Fruit fly (Drosophila melanogaster): ENCODE measurements around the gene Rbp6.
A peak's percentile ranks its signal among the peaks of the same experiment; 100 is the strongest.

The Rbp6 gene

DNA sequence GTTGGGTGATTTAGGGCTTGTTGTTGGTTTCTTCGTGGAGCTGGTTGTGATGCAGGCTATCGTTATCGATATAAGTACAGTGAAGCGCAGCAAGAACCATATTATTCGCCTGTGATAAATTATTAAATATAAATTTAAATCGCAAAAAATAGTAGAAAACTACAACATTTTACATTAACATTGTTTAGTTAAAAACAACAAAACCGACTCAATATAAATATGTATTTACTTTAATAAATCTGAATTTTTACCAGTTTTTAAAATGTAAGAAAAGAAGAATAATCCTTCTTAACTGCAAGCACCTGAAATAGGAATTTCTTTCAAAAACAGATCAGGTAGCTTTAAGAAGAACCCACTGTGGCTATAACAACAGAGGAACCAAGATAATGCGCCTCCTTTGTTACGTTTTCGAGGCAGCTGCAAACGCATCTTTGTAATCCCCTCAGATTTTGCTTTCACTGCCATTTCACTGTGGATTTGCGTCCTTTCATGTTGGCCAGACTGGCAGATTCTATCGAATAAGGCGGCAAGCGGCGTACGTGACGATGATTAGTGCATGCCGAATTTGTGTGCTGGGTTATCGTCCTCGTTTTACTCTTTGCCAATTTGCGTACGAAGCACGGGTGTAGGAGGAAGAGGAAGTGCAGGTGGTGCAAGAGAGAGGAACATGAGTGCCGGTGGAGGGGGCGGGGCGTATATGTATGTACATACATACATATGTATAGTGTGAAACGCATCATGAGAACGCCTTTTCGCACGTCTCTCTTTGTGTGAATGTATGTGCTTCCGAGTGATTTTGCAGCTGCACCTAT is 227.3 kb downstream of the Rbp6 start:
- TF ChIP-seq CrebA (GFP tag; optimal IDR thresholded peaks at IDR 0.05; ENCODE audit: borderline replicate concordance) (no peak), jim (GFP tag; optimal IDR thresholded peaks at IDR 0.05) (no peak), psq (GFP tag; optimal IDR thresholded peaks at IDR 0.05) (peak; percentile 13), CG9705 (GFP tag; optimal IDR thresholded peaks at IDR 0.05) (no peak), Hr83 (GFP tag; optimal IDR thresholded peaks at IDR 0.05; ENCODE audit: poor library complexity, severe bottlenecking) (no peak), Dfd (GFP tag; optimal IDR thresholded peaks at IDR 0.05) (no peak), CG32264 (GFP tag; optimal IDR thresholded peaks at IDR 0.05) (no peak), Dif (GFP tag; optimal IDR thresholded peaks at IDR 0.05; ENCODE audit: partially characterized antibody) (peak; percentile 43), sv (GFP tag; optimal IDR thresholded peaks at IDR 0.05) (no peak), usp (GFP tag; optimal IDR thresholded peaks at IDR 0.05) (no peak), HLH106 (tag; optimal IDR thresholded peaks at IDR 0.05) (peak; percentile 20), ey (GFP tag; optimal IDR thresholded peaks at IDR 0.05) (peak; percentile 1), fru (GFP tag; optimal IDR thresholded peaks at IDR 0.05) (no peak), Abd-B (GFP tag; optimal IDR thresholded peaks at IDR 0.05) (no peak), brk (GFP tag; optimal IDR thresholded peaks at IDR 0.05) (peak; percentile 20), Myc (optimal IDR thresholded peaks at IDR 0.05) (no peak), lola (GFP tag; optimal IDR thresholded peaks at IDR 0.05) (no peak), Hnf4 (GFP tag; optimal IDR thresholded peaks at IDR 0.05) (peak; percentile 4), h (GFP tag; optimal IDR thresholded peaks at IDR 0.05) (no peak), OdsH (GFP tag; optimal IDR thresholded peaks at IDR 0.05) (no peak), dmrt93B (GFP tag; optimal IDR thresholded peaks at IDR 0.05) (no peak), Sp1 (GFP tag; optimal IDR thresholded peaks at IDR 0.05) (peak; percentile 4), Rel (GFP tag; optimal IDR thresholded peaks at IDR 0.05) (no peak), Rel (tag; optimal IDR thresholded peaks at IDR 0.05) (peak; percentile 17), N (GFP tag; optimal IDR thresholded peaks at IDR 0.05) (no peak), Hr78 (GFP tag; optimal IDR thresholded peaks at IDR 0.05) (no peak), pan (optimal IDR thresholded peaks at IDR 0.05) (no peak), Vsx2 (GFP tag; optimal IDR thresholded peaks at IDR 0.05; ENCODE audit: partially characterized antibody) (no peak), tai (GFP tag; optimal IDR thresholded peaks at IDR 0.05) (no peak), dl (GFP tag; optimal IDR thresholded peaks at IDR 0.05; ENCODE audit: insufficient read depth in 1 of 2, partially characterized antibody in 2 of 2) (peak in 1 of 2 experiments; percentile 26), Jra (GFP tag; optimal IDR thresholded peaks at IDR 0.05) (no peak), sage (GFP tag; optimal IDR thresholded peaks at IDR 0.05) (no peak), GATAd (GFP tag; optimal IDR thresholded peaks at IDR 0.05) (no peak), Mio (GFP tag; optimal IDR thresholded peaks at IDR 0.05) (no peak), br (GFP tag; optimal IDR thresholded peaks at IDR 0.05) (no peak), rgr (GFP tag; optimal IDR thresholded peaks at IDR 0.05) (peak; percentile 32), dsf (GFP tag; optimal IDR thresholded peaks at IDR 0.05; ENCODE audit: borderline replicate concordance) (no peak), woc (GFP tag; optimal IDR thresholded peaks at IDR 0.05) (peak; percentile 57), foxo (GFP tag; optimal IDR thresholded peaks at IDR 0.05) (peak in 1 of 2 experiments; percentile 52)

DNA sequence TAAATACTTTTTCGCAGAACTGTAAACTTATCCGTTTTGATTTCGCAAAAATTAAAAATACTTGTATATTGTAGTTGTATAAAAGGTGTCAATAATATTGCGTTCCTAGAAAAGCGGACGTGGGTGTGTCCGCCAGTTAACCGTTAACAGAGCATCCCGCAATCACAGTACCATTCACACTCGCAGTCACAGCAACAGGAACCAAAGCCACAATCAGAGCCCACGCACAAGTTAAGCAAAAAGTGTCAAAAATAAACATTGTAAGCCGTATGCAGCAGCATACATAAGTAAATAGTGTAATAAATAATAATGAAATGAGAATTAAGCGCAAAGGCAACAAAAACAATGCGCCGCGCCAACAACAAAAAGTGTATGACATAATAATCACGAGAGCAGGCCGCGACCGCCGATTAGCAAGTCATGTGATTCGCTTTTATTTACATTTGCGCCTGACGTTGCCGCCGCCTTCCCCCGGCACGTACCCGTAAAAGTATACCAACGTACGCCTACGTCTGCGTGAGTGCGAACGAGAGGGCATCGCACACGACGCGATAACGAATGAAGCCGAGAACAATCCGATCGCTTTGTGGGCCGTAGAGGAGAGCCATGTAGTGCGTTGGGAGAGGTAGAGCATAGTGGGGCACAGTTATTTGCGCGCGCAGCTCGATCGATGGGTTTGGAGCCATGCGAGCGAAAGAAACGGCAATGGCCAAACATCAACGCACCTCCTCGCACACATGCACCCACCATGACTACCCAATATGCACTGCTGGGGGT is 228.1 kb downstream of the Rbp6 start:
- TF ChIP-seq CG9705 (GFP tag; optimal IDR thresholded peaks at IDR 0.05): no peak
- TF ChIP-seq CG32264 (GFP tag; optimal IDR thresholded peaks at IDR 0.05): no peak
- TF ChIP-seq Jra (GFP tag; optimal IDR thresholded peaks at IDR 0.05): peak; percentile 39
- no peak for TF ChIP-seq CrebA (GFP tag; optimal IDR thresholded peaks at IDR 0.05; ENCODE audit: borderline replicate concordance)
- TF ChIP-seq Dif (GFP tag; optimal IDR thresholded peaks at IDR 0.05; ENCODE audit: partially characterized antibody): peak; percentile 81
- TF ChIP-seq jim (GFP tag; optimal IDR thresholded peaks at IDR 0.05): no peak
- TF ChIP-seq Hr83 (GFP tag; optimal IDR thresholded peaks at IDR 0.05; ENCODE audit: poor library complexity, severe bottlenecking): peak; percentile 95
- TF ChIP-seq Mio (GFP tag; optimal IDR thresholded peaks at IDR 0.05): no peak
- TF ChIP-seq rgr (GFP tag; optimal IDR thresholded peaks at IDR 0.05): no peak
- TF ChIP-seq dsf (GFP tag; optimal IDR thresholded peaks at IDR 0.05; ENCODE audit: borderline replicate concordance): no peak
- TF ChIP-seq GATAd (GFP tag; optimal IDR thresholded peaks at IDR 0.05): no peak
- TF ChIP-seq dmrt93B (GFP tag; optimal IDR thresholded peaks at IDR 0.05): no peak
- TF ChIP-seq Hnf4 (GFP tag; optimal IDR thresholded peaks at IDR 0.05): peak; percentile 50
- no peak for TF ChIP-seq pan (optimal IDR thresholded peaks at IDR 0.05)
- no peak for TF ChIP-seq Rel (GFP tag; optimal IDR thresholded peaks at IDR 0.05)
- peak; percentile 89 for TF ChIP-seq Rel (tag; optimal IDR thresholded peaks at IDR 0.05)
- no peak for TF ChIP-seq HLH106 (tag; optimal IDR thresholded peaks at IDR 0.05)
- peak; percentile 28 for TF ChIP-seq OdsH (GFP tag; optimal IDR thresholded peaks at IDR 0.05)
- TF ChIP-seq foxo (GFP tag; optimal IDR thresholded peaks at IDR 0.05): peak in 1 of 2 experiments; percentile 10
- peak; percentile 73 for TF ChIP-seq woc (GFP tag; optimal IDR thresholded peaks at IDR 0.05)
- TF ChIP-seq lola (GFP tag; optimal IDR thresholded peaks at IDR 0.05): no peak
- no peak for TF ChIP-seq sage (GFP tag; optimal IDR thresholded peaks at IDR 0.05)
- TF ChIP-seq Abd-B (GFP tag; optimal IDR thresholded peaks at IDR 0.05): no peak
- TF ChIP-seq br (GFP tag; optimal IDR thresholded peaks at IDR 0.05): peak; percentile 70
- no peak for TF ChIP-seq tai (GFP tag; optimal IDR thresholded peaks at IDR 0.05)
- no peak for TF ChIP-seq Myc (optimal IDR thresholded peaks at IDR 0.05)
- TF ChIP-seq N (GFP tag; optimal IDR thresholded peaks at IDR 0.05): no peak
- TF ChIP-seq Dfd (GFP tag; optimal IDR thresholded peaks at IDR 0.05): no peak
- TF ChIP-seq ey (GFP tag; optimal IDR thresholded peaks at IDR 0.05): peak; percentile 26
- peak; percentile 36 for TF ChIP-seq fru (GFP tag; optimal IDR thresholded peaks at IDR 0.05)
- TF ChIP-seq usp (GFP tag; optimal IDR thresholded peaks at IDR 0.05): no peak
- no peak for TF ChIP-seq sv (GFP tag; optimal IDR thresholded peaks at IDR 0.05)
- peak; percentile 94 for TF ChIP-seq h (GFP tag; optimal IDR thresholded peaks at IDR 0.05)
- TF ChIP-seq Hr78 (GFP tag; optimal IDR thresholded peaks at IDR 0.05): no peak
- TF ChIP-seq Vsx2 (GFP tag; optimal IDR thresholded peaks at IDR 0.05; ENCODE audit: partially characterized antibody): no peak
- TF ChIP-seq Sp1 (GFP tag; optimal IDR thresholded peaks at IDR 0.05): peak; percentile 17
- peak; percentile 9 for TF ChIP-seq brk (GFP tag; optimal IDR thresholded peaks at IDR 0.05)
- peak; percentile 0 for TF ChIP-seq psq (GFP tag; optimal IDR thresholded peaks at IDR 0.05)
